Worm (Caenorhabditis elegans): Measurements from ENCODE around the gene ZC190.2.
"Not testable (repeated sequence)": the region's sequence is repeated elsewhere in the genome, so short reads cannot be mapped to it uniquely, and the experiment has no call there.

ZC190.2 gene

DNA sequence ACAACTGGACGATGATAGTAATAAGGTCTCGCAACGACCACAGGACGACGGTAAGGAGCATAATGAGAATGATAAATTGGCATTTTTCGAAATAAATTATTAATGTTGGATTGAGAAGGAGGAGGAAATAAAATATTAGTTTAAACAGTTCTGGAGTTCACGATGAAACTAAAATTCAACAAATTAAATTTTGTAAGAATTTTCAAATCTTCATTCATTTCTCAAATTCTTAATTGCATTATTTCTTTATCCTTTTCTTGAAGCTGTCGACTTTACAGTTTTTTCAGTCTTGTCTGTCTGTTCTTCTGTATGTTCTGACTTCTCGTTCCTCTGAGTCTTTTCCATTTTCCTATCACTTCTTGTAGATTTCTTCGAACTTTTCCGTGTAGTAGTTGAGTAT lies 5.6 kb downstream of the ZC190.2 start, which contains the start of gene ZC190.7:
Gene ZC190.7 (minus strand): TSS at position 101 of the 400 bp plus-strand sequence.
- no peak for TF ChIP-seq ceh-36 (tag; optimal IDR thresholded peaks at IDR 0.05)
- TF ChIP-seq tbx-37 (GFP tag; conservative IDR thresholded peaks at IDR 0.05) = no peak
- TF ChIP-seq scrt-1 (GFP tag; IDR thresholded peaks at IDR 0.05) = no peak
- TF ChIP-seq aly-1 (tag; optimal IDR thresholded peaks at IDR 0.05) = no peak
- TF ChIP-seq tbx-11 (GFP tag; IDR thresholded peaks at IDR 0.05) = no peak
- no peak for TF ChIP-seq hmbx-1 (tag; optimal IDR thresholded peaks at IDR 0.05)
- no peak for TF ChIP-seq ceh-13 (GFP tag; optimal IDR thresholded peaks at IDR 0.05)
- TF ChIP-seq ama-1 (optimal IDR thresholded peaks at IDR 0.05) = no peak
- TF ChIP-seq pes-1 (GFP tag; IDR thresholded peaks at IDR 0.05) = no peak
- TF ChIP-seq sea-1 (GFP tag; conservative IDR thresholded peaks at IDR 0.05) = no peak
- no peak for TF ChIP-seq hmg-4 (GFP tag; optimal IDR thresholded peaks at IDR 0.05)
- TF ChIP-seq F13C5.2 (tag; optimal IDR thresholded peaks at IDR 0.05) = no peak

DNA sequence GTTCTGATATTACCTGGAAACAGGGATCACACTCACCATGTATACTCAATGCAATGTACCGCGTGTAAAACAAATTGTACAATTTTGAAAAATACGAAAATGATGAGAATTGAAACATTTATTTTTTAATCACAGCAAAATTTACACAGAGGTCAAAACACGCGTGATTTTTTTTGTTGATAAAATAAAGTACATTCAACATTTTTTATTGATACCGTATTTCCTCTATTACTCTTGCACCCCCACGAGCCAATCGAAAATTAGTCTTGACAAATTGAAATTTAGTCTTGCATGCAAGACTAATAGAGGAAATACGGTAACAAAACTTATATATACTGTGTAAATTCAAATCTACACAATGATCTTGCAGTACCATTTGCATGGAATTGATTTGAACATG lies 6.6 kb downstream of the ZC190.2 start, which contains the start of gene ZC190.8:
Gene ZC190.8 (minus strand): TSS at position 101 of the 400 bp plus-strand sequence.
- TF ChIP-seq scrt-1 (GFP tag; IDR thresholded peaks at IDR 0.05) = no peak
- TF ChIP-seq B0310.2 (tag; optimal IDR thresholded peaks at IDR 0.05) = no peak
- TF ChIP-seq sea-1 (GFP tag; conservative IDR thresholded peaks at IDR 0.05) = no peak
- TF ChIP-seq hmg-4 (GFP tag; optimal IDR thresholded peaks at IDR 0.05) = no peak
- TF ChIP-seq ets-7 (tag; optimal IDR thresholded peaks at IDR 0.05) = no peak
- no peak for TF ChIP-seq tbx-37 (GFP tag; conservative IDR thresholded peaks at IDR 0.05)
- no peak for TF ChIP-seq ceh-36 (tag; optimal IDR thresholded peaks at IDR 0.05)
- no peak for TF ChIP-seq hmbx-1 (tag; optimal IDR thresholded peaks at IDR 0.05)
- no peak for TF ChIP-seq pes-1 (GFP tag; IDR thresholded peaks at IDR 0.05)

DNA sequence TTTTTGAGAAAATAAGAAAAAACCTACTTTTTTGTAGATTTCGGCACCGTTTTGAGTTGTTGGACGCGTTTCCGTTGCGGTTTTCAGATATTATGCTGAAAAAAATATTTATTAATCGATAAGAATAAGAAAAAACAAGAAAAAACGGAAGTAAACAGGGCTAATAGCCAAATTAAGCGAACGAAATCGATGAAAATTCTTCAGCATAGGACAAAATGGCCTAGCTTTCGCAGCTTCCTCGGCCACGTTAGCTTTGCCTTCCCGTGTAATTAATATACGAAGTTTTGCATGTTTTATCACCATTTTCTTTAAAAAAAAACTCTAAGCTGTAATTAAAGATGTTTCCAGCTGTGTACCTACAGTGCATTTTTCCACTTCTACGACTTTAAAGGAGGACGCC lies 15.1 kb downstream of the ZC190.2 start, which contains the start of gene ZC190.10:
Gene ZC190.10 (minus strand): TSS at position 101 of the 400 bp plus-strand sequence.
- TF ChIP-seq tra-4 (tag; optimal IDR thresholded peaks at IDR 0.05); hnd-1 (tag; optimal IDR thresholded peaks at IDR 0.05); tbx-37 (GFP tag; conservative IDR thresholded peaks at IDR 0.05): not testable (repeated sequence)

DNA sequence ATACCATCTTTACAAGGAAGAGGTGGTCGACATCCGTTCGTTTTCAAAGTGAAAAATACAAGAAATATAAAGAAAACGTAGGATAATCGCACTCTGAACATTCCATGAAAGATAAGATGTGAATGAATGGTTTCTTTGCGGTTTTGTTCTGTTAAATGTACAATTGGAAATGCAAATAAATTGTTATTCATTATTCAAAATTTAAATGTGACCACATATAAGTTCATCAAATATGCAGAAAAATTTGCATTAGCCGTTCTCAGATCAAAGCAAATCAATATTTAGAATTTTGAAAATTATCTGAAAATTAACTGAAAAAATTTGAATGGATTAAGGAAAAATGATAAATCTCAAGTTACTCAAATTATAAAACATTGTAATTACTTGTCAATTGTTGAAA lies 30.8 kb downstream of the ZC190.2 start, which contains the start of gene ZC178.2:
Gene ZC178.2 (minus strand): TSS at position 101 of the 400 bp plus-strand sequence.
- TF ChIP-seq hmbx-1 (tag; optimal IDR thresholded peaks at IDR 0.05) (no peak), B0310.2 (tag; optimal IDR thresholded peaks at IDR 0.05) (no peak), ceh-36 (tag; optimal IDR thresholded peaks at IDR 0.05) (no peak), ama-1 (optimal IDR thresholded peaks at IDR 0.05) (no peak), tbx-37 (GFP tag; conservative IDR thresholded peaks at IDR 0.05) (no peak), ceh-13 (GFP tag; optimal IDR thresholded peaks at IDR 0.05) (no peak)

DNA sequence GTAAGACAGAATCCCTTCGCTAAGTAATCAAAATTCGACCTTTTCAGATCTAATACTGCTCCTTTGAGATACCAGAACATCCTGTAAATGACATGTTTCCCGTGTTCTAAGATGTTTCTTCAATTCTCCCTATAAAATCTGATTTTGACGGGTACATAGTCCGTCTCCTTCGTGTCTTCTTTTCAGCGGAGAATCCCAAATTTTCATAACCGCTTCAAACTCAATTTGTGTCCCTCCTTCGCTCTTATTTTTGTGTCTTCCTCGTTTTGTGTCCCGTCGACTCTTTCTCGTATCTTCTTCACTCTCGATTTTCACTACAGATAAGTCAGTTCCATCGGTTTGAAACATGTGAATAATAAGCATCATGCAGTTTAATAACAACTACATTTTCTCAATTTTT lies 35.0 kb downstream of the ZC190.2 start, which contains the start of gene glr-5:
Gene glr-5 (plus strand): TSS at position 321 of the 400 bp plus-strand sequence.
- TF ChIP-seq tbx-37 (GFP tag; conservative IDR thresholded peaks at IDR 0.05) = no peak
- no peak for TF ChIP-seq B0310.2 (tag; optimal IDR thresholded peaks at IDR 0.05)
- no peak for TF ChIP-seq hmbx-1 (tag; optimal IDR thresholded peaks at IDR 0.05)
- no peak for TF ChIP-seq tbx-11 (GFP tag; IDR thresholded peaks at IDR 0.05)
- no peak for TF ChIP-seq tra-4 (tag; optimal IDR thresholded peaks at IDR 0.05)
- TF ChIP-seq scrt-1 (GFP tag; IDR thresholded peaks at IDR 0.05) = no peak
- TF ChIP-seq sea-1 (GFP tag; conservative IDR thresholded peaks at IDR 0.05) = no peak
- no peak for TF ChIP-seq pes-1 (GFP tag; IDR thresholded peaks at IDR 0.05)
- no peak for TF ChIP-seq aly-1 (tag; optimal IDR thresholded peaks at IDR 0.05)
- no peak for TF ChIP-seq hnd-1 (tag; optimal IDR thresholded peaks at IDR 0.05)
- TF ChIP-seq F13C5.2 (tag; optimal IDR thresholded peaks at IDR 0.05) = no peak
- no peak for TF ChIP-seq hmg-4 (GFP tag; optimal IDR thresholded peaks at IDR 0.05)
- TF ChIP-seq flt-1 (GFP tag; IDR thresholded peaks at IDR 0.05) = no peak
- TF ChIP-seq ets-7 (tag; optimal IDR thresholded peaks at IDR 0.05) = no peak
- no peak for TF ChIP-seq ceh-36 (tag; optimal IDR thresholded peaks at IDR 0.05)
- TF ChIP-seq ceh-13 (GFP tag; optimal IDR thresholded peaks at IDR 0.05) = no peak
- no peak for TF ChIP-seq ama-1 (optimal IDR thresholded peaks at IDR 0.05)

DNA sequence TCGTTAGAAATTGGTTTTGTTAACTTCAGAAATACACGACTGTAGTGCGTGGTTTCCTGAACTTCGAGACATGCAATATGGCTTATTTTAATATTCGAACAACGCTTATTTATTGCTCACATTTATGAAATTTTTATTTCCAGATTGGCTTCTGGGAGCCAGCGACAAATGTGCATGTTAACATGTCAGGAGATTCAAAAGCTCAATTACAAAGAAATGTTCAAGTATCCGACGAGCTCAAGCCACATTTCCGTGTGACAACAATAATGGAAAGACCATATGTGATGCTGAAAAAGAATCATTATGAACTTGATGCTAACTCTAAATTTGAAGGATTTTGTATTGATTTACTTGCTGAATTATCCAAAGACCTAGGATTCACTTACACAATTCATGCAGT lies 37.2 kb downstream of the ZC190.2 start:
- TF ChIP-seq hnd-1 (tag; optimal IDR thresholded peaks at IDR 0.05) (no peak), ceh-13 (GFP tag; optimal IDR thresholded peaks at IDR 0.05) (no peak), B0310.2 (tag; optimal IDR thresholded peaks at IDR 0.05) (no peak), hmbx-1 (tag; optimal IDR thresholded peaks at IDR 0.05) (no peak), tbx-11 (GFP tag; IDR thresholded peaks at IDR 0.05) (no peak), F13C5.2 (tag; optimal IDR thresholded peaks at IDR 0.05) (no peak), ets-7 (tag; optimal IDR thresholded peaks at IDR 0.05) (no peak), ama-1 (optimal IDR thresholded peaks at IDR 0.05) (no peak)

DNA sequence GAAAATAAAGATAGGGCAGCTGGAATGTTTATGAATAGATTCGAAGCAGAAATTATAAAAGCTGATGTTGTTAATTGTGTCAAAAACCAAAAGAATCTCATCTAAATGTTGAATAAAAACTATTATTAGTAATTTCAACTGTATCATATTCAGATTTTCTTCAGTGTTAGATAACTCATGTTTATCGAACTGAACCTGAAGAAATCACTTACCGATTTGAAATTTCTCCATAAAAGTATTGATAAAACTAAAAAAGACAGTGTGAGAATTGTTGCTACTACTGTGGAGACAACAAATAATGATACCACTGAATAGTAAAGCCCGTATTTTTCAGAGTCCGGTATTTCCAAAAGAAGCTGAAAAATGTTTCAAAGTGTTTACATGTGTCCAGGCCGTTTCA lies 41.0 kb downstream of the ZC190.2 start, which contains the start of gene ZC196.8:
Gene ZC196.8 (minus strand): TSS at position 101 of the 400 bp plus-strand sequence.
- TF ChIP-seq tbx-11 (GFP tag; IDR thresholded peaks at IDR 0.05); hmbx-1 (tag; optimal IDR thresholded peaks at IDR 0.05); ceh-13 (GFP tag; optimal IDR thresholded peaks at IDR 0.05): not testable (repeated sequence)

DNA sequence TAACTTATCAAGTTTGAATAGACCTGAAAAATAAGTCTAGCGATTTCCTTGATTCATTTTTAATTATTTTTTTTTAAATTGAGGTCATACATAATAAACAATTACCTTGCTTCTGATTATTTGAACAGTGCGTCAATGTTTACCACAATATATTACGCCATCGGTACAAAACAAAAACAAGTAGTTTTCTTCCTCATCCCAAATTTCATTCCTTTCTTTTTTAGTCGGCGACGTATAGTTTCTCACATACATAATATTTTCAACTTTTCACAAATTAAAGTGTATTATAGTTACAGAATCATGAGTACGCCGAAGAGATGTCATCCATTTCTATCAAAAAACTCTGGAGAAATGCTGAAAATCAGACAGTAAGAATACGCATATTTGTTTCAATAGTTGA lies 45.1 kb downstream of the ZC190.2 start, which contains the start of gene droe-8:
Gene droe-8 (plus strand): TSS at position 301 of the 400 bp plus-strand sequence.
- not testable (repeated sequence) for TF ChIP-seq ceh-13 (GFP tag; optimal IDR thresholded peaks at IDR 0.05); hmbx-1 (tag; optimal IDR thresholded peaks at IDR 0.05); B0310.2 (tag; optimal IDR thresholded peaks at IDR 0.05)

Data from whole organism, early embryonic.